Fruit fly (Drosophila melanogaster): Measurements from ENCODE around the gene CG4830.
A peak's percentile ranks its signal among the peaks of the same experiment; 100 is the strongest.

Gene CG4830

DNA sequence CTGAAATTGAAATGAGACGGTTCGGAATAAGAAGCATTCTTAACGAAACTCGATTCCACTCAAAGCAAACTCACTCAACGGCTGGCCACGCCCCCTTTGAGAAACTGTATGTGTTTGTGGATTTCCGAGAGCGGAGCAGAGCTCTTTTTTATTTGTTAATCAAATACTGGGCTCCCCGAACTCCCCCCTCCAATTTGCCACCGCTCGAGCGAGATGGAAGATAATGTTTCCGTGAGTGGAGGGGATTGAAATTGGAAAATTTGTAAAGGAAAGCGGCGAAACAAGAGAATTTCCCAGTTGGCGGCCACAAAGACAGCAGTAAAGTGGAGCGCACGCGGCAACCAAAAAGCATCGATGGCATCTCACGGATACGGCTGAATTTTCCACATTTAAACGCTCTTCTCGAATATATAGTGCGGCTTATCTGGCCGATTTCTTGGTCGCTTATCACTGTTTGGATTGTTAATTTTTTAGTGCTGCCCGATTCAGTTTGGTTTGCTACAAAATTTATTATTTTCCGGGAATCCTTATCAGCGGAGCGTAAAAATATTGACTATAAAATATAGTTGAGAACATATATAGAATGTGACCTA is 34.4 kb upstream of the CG4830 start (continued):
- TF ChIP-seq CG11696 (GFP tag; IDR thresholded peaks at IDR 0.05) (no peak), cg (GFP tag; optimal IDR thresholded peaks at IDR 0.05) (peak; percentile 65), crol (GFP tag; IDR thresholded peaks at IDR 0.05) (peak; percentile 97), unpg (GFP tag; optimal IDR thresholded peaks at IDR 0.05) (peak; percentile 12), CG6175 (GFP tag; IDR thresholded peaks at IDR 0.05) (peak; percentile 22; the same call in 1 of the 3 replicates), Blimp-1 (GFP tag; optimal IDR thresholded peaks at IDR 0.05) (no peak), CG17829 (tag; optimal IDR thresholded peaks at IDR 0.05) (no peak), CG9437 (GFP tag; optimal IDR thresholded peaks at IDR 0.05) (no peak), Antp (GFP tag; optimal IDR thresholded peaks at IDR 0.05) (no peak), Nf-YB (GFP tag; optimal IDR thresholded peaks at IDR 0.05) (peak; percentile 98), Xbp1 (GFP tag; optimal IDR thresholded peaks at IDR 0.05) (no peak), bowl (GFP tag; IDR thresholded peaks at IDR 0.05) (no peak), dmrt11E (tag; optimal IDR thresholded peaks at IDR 0.05) (no peak), CG11560 (tag; IDR thresholded peaks at IDR 0.05) (no peak), Vsx1 (GFP tag; optimal IDR thresholded peaks at IDR 0.05) (peak; percentile 2), ssp (GFP tag; IDR thresholded peaks at IDR 0.05) (no peak), caup (GFP tag; optimal IDR thresholded peaks at IDR 0.05; ENCODE audit: severe bottlenecking) (no peak), Rfx (GFP tag; IDR thresholded peaks at IDR 0.05) (0 out of 2 replicates have a peak, but pooled peaks have one; percentile 9), bab2 (GFP tag; optimal IDR thresholded peaks at IDR 0.05) (no peak), Nf-YA (GFP tag; IDR thresholded peaks at IDR 0.05) (peak; percentile 91), CG17568 (GFP tag; optimal IDR thresholded peaks at IDR 0.05) (no peak), Gug (GFP tag; IDR thresholded peaks at IDR 0.05) (no peak), en (GFP tag; optimal IDR thresholded peaks at IDR 0.05) (no peak), Sin3A (optimal IDR thresholded peaks at IDR 0.05) (no peak), Ravus (GFP tag; IDR thresholded peaks at IDR 0.05) (no peak), CG2712 (tag; optimal IDR thresholded peaks at IDR 0.05) (no peak), jigr1 (GFP tag; IDR thresholded peaks at IDR 0.05) (no peak), pan (optimal IDR thresholded peaks at IDR 0.05) (no peak), pan (GFP tag; optimal IDR thresholded peaks at IDR 0.05 in 1 of 2, IDR thresholded peaks at IDR 0.05 in 1 of 2) (no peak), Dbx (GFP tag; IDR thresholded peaks at IDR 0.05) (no peak), chm (GFP tag; IDR thresholded peaks at IDR 0.05) (peak; percentile 60; the same call in 1 of the 2 replicates), CG9797 (GFP tag; optimal IDR thresholded peaks at IDR 0.05) (no peak), Lpt (GFP tag; optimal IDR thresholded peaks at IDR 0.05) (no peak), unc-4 (GFP tag; IDR thresholded peaks at IDR 0.05; ENCODE audit: partially characterized antibody) (no peak), CG13287 (GFP tag; IDR thresholded peaks at IDR 0.05; ENCODE audit: partially characterized antibody) (peak; percentile 13; the same call in 1 of the 2 replicates), z (GFP tag; IDR thresholded peaks at IDR 0.05) (peak; percentile 99), CG9609 (GFP tag; optimal IDR thresholded peaks at IDR 0.05) (no peak), CG10543 (GFP tag; optimal IDR thresholded peaks at IDR 0.05) (no peak), HmgZ (tag; optimal IDR thresholded peaks at IDR 0.05) (no peak), Hr78 (GFP tag; optimal IDR thresholded peaks at IDR 0.05) (peak in 1 of 2 experiments; percentile 62), CG4730 (GFP tag; IDR thresholded peaks at IDR 0.05) (no peak), CG1832 (GFP tag; optimal IDR thresholded peaks at IDR 0.05) (peak; percentile 78), CG2120 (GFP tag; optimal IDR thresholded peaks at IDR 0.05) (no peak), CG17912 (GFP tag; optimal IDR thresholded peaks at IDR 0.05) (no peak), CG15479 (GFP tag; optimal IDR thresholded peaks at IDR 0.05) (no peak), CG13894 (tag; optimal IDR thresholded peaks at IDR 0.05) (no peak), trem (tag; optimal IDR thresholded peaks at IDR 0.05) (no peak), Jarid2 (GFP tag; optimal IDR thresholded peaks at IDR 0.05) (peak; percentile 84), Six4 (GFP tag; optimal IDR thresholded peaks at IDR 0.05) (no peak), CG30020 (tag; optimal IDR thresholded peaks at IDR 0.05) (no peak), CG15011 (GFP tag; optimal IDR thresholded peaks at IDR 0.05) (no peak)

Data from whole organism, embryonic.